Fruit fly (Drosophila melanogaster) whole organism, adult: Measurements from ENCODE around the gene CG32271.
A peak's percentile ranks its signal among the peaks of the same experiment; 100 is the strongest.

ENCODE experiments used
- CG33017 ChIP-seq: fragments of 200-800 bp; sonication (Bioruptor generic); optimal IDR thresholded peaks from 2 replicates; lab custom pipeline; 2018; ENCODE audit warnings: missing biosample characterization, mild to moderate bottlenecking, missing genetic modification characterization, moderate library complexity
- CG7101 ChIP-seq: fragments of 200-800 bp; sonication (Bioruptor generic); optimal IDR thresholded peaks from 2 replicates; lab custom pipeline; 2018; ENCODE audit warnings: missing biosample characterization, mild to moderate bottlenecking, missing genetic modification characterization, moderate library complexity
- Crg-1 ChIP-seq: fragments of 200-800 bp; sonication (Bioruptor generic); optimal IDR thresholded peaks from 2 replicates; lab custom pipeline; 2016; ENCODE audit warnings: missing biosample characterization, missing genetic modification characterization
- Hr96 ChIP-seq: fragments of 200-800 bp; sonication (Bioruptor generic); optimal IDR thresholded peaks from 2 replicates; lab custom pipeline; 2016; ENCODE audit warnings: missing biosample characterization, missing genetic modification characterization
- Mnt ChIP-seq: fragments of 200-800 bp; sonication (Bioruptor generic); optimal IDR thresholded peaks from 2 replicates; lab custom pipeline; 2016; ENCODE audit warnings: missing biosample characterization, mild to moderate bottlenecking, missing genetic modification characterization
- bab1 ChIP-seq: fragments of 200-800 bp; sonication (Bioruptor generic); optimal IDR thresholded peaks from 3 replicates; lab custom pipeline; 2019; ENCODE audit warnings: missing biosample characterization, mild to moderate bottlenecking, missing genetic modification characterization, moderate library complexity
- cnc ChIP-seq, 2 experiments: fragments of >200 bp; optimal IDR thresholded peaks; 2 replicates each; lab custom pipeline; 2017
- ovo ChIP-seq: fragments of 200-800 bp; sonication (Bioruptor generic); optimal IDR thresholded peaks from 2 replicates; lab custom pipeline; 2016; ENCODE audit warnings: missing biosample characterization, missing genetic modification characterization
- tj ChIP-seq: fragments of 200-800 bp; sonication (Bioruptor generic); optimal IDR thresholded peaks from 3 replicates; lab custom pipeline; 2017; ENCODE audit warnings: missing biosample characterization, mild to moderate bottlenecking, missing genetic modification characterization, moderate library complexity

- TF ChIP-seq Hr96 (GFP tag; lab: Kevin White, UChicago): no peak
- no peak for TF ChIP-seq cnc (optimal IDR thresholded peaks at IDR 0.05; lab: Kevin White, UChicago)
- no peak for TF ChIP-seq Mnt
- TF ChIP-seq Crg-1 (GFP tag; lab: Kevin White, UChicago): no peak
- TF ChIP-seq tj (GFP tag; lab: Kevin White, UChicago): peak; percentile 80
- TF ChIP-seq CG7101 (tag; lab: Kevin White, UChicago): peak; percentile 50
- no peak for TF ChIP-seq ovo
- TF ChIP-seq CG33017 (tag; lab: Kevin White, UChicago): peak; percentile 40
- TF ChIP-seq bab1: no peak
Observed at dm6 chr3L:3239785-3240596, 37.0 kb upstream of the CG32271 start.
